Worm (Caenorhabditis elegans) whole organism, L1 larva: ENCODE data around the gene C04E6.12.

Experiments
- fkh-10 ChIP-seq: sonication (generic microtip); optimal IDR thresholded peaks from 2 replicates; lab custom pipeline; 2017; ENCODE audit warnings: missing biosample characterization, missing genetic modification reagents, missing genetic modification characterization
- lin-15B ChIP-seq: fragments of 150-350 bp; sonication (generic microtip); optimal IDR thresholded peaks from 3 replicates; lab custom pipeline; 2014; ENCODE audit warnings: missing biosample characterization, missing genetic modification characterization
- mep-1 ChIP-seq: fragments of 150-350 bp; optimal IDR thresholded peaks from 2 replicates; lab custom pipeline; 2014; ENCODE audit warnings: missing biosample characterization, missing genetic modification characterization
- nhr-47 ChIP-seq: sonication (generic microtip); optimal IDR thresholded peaks from 2 replicates; lab custom pipeline; 2016; ENCODE audit warnings: mild to moderate bottlenecking, missing genetic modification characterization, moderate library complexity, missing compliant biosample characterization
- rnt-1 ChIP-seq: sonication (generic microtip); optimal IDR thresholded peaks from 2 replicates; lab custom pipeline; 2016; ENCODE audit warnings: mild to moderate bottlenecking, missing genetic modification characterization, moderate library complexity, missing compliant biosample characterization
- unc-62 ChIP-seq: fragments of 150-350 bp; optimal IDR thresholded peaks from 2 replicates; lab custom pipeline; 2014; ENCODE audit warnings: missing biosample characterization, missing genetic modification reagents, missing genetic modification characterization

DNA sequence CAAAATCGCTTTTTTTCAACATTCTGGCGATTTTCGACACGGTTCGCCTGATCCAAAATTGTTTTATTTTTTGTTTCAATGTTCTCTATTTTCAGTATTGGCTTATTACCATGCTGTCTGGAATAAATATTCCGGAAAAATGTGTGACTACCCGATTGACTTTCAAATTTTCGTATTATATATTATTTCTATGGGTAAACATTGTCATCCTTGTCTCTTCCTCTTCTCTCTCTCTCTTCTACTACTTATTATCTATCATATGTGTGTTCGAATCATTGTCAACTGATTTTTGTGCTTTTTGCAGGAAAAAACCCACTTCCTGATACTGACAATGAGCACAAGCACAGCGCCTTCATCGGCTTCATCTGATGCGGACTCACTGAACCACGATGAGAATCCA is 26.8 kb downstream of the C04E6.12 start, which contains the start of gene C04E6.7:
- TF ChIP-seq fkh-10 (GFP tag; lab: Kevin White, UChicago), result no peak
- TF ChIP-seq rnt-1 (tag; lab: Kevin White, UChicago), result no peak
- TF ChIP-seq lin-15B (tag; lab: Kevin White, UChicago), result no peak
- no peak for TF ChIP-seq unc-62 (GFP tag; lab: Kevin White, UChicago)
- TF ChIP-seq mep-1 (tag; lab: Kevin White, UChicago), result no peak
- no peak for TF ChIP-seq nhr-47 (tag; lab: Kevin White, UChicago)
